Worm (Caenorhabditis elegans): ENCODE results near the gene F36F12.2.
A peak's percentile ranks its signal among the peaks of the same experiment; 100 is the strongest.
"Not testable (repeated sequence)": the region's sequence is repeated elsewhere in the genome, so short reads cannot be mapped to it uniquely, and the experiment has no call there.

F36F12.2 gene

DNA sequence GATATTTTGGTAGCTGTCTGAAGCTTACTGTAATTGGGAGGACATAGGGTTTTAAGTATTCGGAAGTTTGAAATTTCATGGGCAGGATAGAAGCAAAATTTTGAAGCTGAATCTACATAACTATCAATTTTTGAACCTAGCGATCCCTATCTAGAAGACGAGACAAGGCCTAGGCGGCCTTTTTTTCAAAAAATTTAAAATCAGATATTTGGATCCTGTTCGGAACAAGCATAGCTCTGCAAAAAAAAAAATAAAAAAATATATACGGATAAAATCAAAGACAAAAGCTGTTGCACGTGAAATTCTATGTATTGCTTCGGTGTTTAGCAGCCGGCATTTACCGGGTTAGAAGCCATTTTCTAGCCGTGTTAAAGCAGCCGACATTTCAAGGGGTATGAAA lies at the start of gene F36F12.2:
Gene F36F12.2, minus strand, starts transcription at position 101 of the 400 bp plus-strand sequence.
- TF ChIP-seq arid-1 (GFP tag; conservative IDR thresholded peaks at IDR 0.05): no peak
- TF ChIP-seq lin-13 (GFP tag; optimal IDR thresholded peaks at IDR 0.05): no peak
- no peak for TF ChIP-seq dve-1 (tag; optimal IDR thresholded peaks at IDR 0.05; ENCODE audit: insufficient read depth)
- TF ChIP-seq dmd-6 (GFP tag; IDR thresholded peaks at IDR 0.05): no peak
- TF ChIP-seq vab-7 (GFP tag; IDR thresholded peaks at IDR 0.05): no peak
- no peak for TF ChIP-seq duxl-1 (tag; optimal IDR thresholded peaks at IDR 0.05; ENCODE audit: poor library complexity)
- TF ChIP-seq dmd-9 (GFP tag; IDR thresholded peaks at IDR 0.05): no peak
- TF ChIP-seq unc-62 (GFP tag; optimal IDR thresholded peaks at IDR 0.05 in 1 of 2): no peak
- TF ChIP-seq unc-62 (tag; optimal IDR thresholded peaks at IDR 0.05): no peak
- TF ChIP-seq mes-2 (tag; optimal IDR thresholded peaks at IDR 0.05; ENCODE audit: poor library complexity, severe bottlenecking): no peak
- no peak for TF ChIP-seq pha-4 (GFP tag; IDR thresholded peaks at IDR 0.05)
- TF ChIP-seq pha-4 (tag; optimal IDR thresholded peaks at IDR 0.05): no peak
- no peak for TF ChIP-seq nhr-6 (tag; optimal IDR thresholded peaks at IDR 0.05)
- no peak for TF ChIP-seq unc-39 (tag; optimal IDR thresholded peaks at IDR 0.05)
- TF ChIP-seq nhr-42 (GFP tag; IDR thresholded peaks at IDR 0.05): no peak
- no peak for TF ChIP-seq mxl-2 (GFP tag; conservative IDR thresholded peaks at IDR 0.05)
- TF ChIP-seq ceh-28 (tag; optimal IDR thresholded peaks at IDR 0.05): no peak
- no peak for TF ChIP-seq snpc-1.2 (GFP tag; IDR thresholded peaks at IDR 0.05)
- no peak for TF ChIP-seq Y5F2A.4 (GFP tag; optimal IDR thresholded peaks at IDR 0.05)
- no peak for TF ChIP-seq hlh-30 (tag; optimal IDR thresholded peaks at IDR 0.05; ENCODE audit: insufficient read depth)
- no peak for TF ChIP-seq fos-1 (tag; optimal IDR thresholded peaks at IDR 0.05)
- no peak for TF ChIP-seq egl-43 (GFP tag; IDR thresholded peaks at IDR 0.05)

DNA sequence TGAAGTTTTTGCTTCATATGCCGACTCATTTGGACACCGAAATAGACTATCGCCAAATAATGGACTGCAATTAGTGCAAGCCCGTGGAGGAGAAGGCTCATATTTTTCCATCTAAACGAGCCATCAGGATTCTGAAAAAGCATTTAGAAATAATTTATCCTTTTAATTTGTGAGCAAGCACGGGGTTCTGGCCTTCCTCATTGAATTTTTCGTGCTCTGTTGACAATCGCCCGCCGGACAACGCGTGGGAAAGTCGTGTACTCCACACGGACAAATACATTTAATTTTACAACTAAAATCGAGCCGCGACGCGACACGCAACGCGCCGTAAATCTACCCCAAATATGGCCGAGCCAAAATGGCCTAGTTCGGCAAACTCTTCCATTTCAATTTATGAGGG lies 49.3 kb upstream of the F36F12.2 start, which contains the start of gene F22F7.12:
Gene F22F7.12, minus strand, starts transcription at position 101 of the 400 bp plus-strand sequence.
- not testable (repeated sequence) for TF ChIP-seq spr-3 (GFP tag; optimal IDR thresholded peaks at IDR 0.05); tra-1 (GFP tag; IDR thresholded peaks at IDR 0.05); nhr-42 (GFP tag; IDR thresholded peaks at IDR 0.05)

DNA sequence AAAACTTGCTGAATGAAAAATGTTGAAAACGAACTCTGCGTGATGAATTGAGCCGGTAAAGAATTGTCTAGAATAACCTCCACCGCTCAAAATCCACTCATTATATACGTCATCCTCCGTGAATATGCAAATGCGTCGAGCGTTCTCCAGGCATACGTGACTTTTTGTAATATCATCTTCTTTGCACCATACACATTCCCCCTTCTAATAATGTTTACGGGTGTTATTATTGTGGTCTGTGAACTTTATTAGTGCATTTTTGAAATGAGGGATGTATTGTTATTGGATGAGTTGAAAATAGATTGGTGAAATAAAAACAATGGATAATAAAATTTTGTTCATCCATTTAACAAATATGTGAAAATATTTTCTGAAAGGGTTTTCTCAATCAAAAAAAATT lies 44.8 kb upstream of the F36F12.2 start, which contains the start of gene F22F7.7:
Gene F22F7.7, minus strand, starts transcription at position 125 of the 400 bp plus-strand sequence.
- peak; percentile 94 for TF ChIP-seq aha-1 (tag)
- TF ChIP-seq nhr-11 (tag; optimal IDR thresholded peaks at IDR 0.05): no peak
- no peak for TF ChIP-seq set-16 (GFP tag; IDR thresholded peaks at IDR 0.05)
- peak in 1 of 2 experiments; percentile 69 for TF ChIP-seq hif-1 (tag; optimal IDR thresholded peaks at IDR 0.05)

DNA sequence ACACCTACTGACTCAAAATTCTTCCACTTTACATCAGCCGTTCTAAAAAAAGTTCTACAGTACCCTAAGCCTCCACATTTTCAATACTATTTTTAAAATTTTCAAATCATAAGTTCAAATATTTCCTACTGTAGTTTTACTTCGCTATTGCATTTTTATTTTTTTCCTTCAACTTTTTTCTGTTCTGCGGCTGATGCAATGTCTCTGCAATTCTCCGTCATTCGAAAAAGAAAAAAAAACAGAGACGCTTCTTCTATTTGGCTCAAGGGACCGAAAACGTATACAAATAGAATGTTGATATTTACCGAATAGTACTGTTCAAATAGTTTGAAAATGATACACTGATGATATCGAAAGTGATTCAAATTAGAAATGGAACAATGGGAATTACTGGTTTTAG lies 43.2 kb upstream of the F36F12.2 start:
- TF ChIP-seq ztf-11 (tag; optimal IDR thresholded peaks at IDR 0.05) (no peak), unc-62 (GFP tag; optimal IDR thresholded peaks at IDR 0.05 in 1 of 2) (peak in 1 of 2 experiments; percentile 42), unc-62 (tag; optimal IDR thresholded peaks at IDR 0.05) (no peak), dpl-1 (GFP tag; optimal IDR thresholded peaks at IDR 0.05) (no peak), nhr-28 (tag; optimal IDR thresholded peaks at IDR 0.05) (peak; percentile 12), nhr-11 (tag; optimal IDR thresholded peaks at IDR 0.05) (peak; percentile 43)

DNA sequence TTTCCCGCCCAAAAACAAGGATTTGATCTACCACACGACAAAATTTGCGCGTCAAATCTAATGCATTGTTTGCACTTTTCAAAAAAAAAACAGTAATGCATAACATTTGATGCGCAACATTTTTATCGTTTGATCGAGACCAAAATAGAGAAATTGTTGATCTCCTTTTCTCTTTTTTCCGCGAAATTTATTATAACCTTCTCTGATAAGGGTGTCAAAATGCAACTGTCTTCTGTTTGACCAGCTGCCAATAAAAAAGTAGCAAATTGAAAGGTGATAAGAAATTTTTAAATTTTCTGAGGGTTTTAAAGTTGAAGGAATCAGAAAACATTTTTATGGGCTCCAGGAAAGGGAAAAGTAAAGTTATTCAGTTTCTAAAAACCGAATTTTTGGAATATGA lies 41.9 kb upstream of the F36F12.2 start:
- TF ChIP-seq daf-16 (GFP tag; optimal IDR thresholded peaks at IDR 0.05): no peak
- peak; percentile 37 for TF ChIP-seq daf-16 (tag; optimal IDR thresholded peaks at IDR 0.05)
- TF ChIP-seq dmd-6 (GFP tag; IDR thresholded peaks at IDR 0.05): peak; percentile 62
- no peak for TF ChIP-seq Y75B8A.6 (GFP tag; IDR thresholded peaks at IDR 0.05)
- TF ChIP-seq T20F7.1 (GFP tag; optimal IDR thresholded peaks at IDR 0.05): no peak
